Fruit fly (Drosophila melanogaster): ENCODE data around the gene mew.
"Not testable (repeated sequence)": the region's sequence is repeated elsewhere in the genome, so short reads cannot be mapped to it uniquely, and the experiment has no call there.

mew gene

dm6 chrX:13208554-13208953, 49.7 kb downstream of the mew start:
- TF ChIP-seq noc (tag; optimal IDR thresholded peaks at IDR 0.05) = no peak

dm6 chrX:13208075-13208474, 50.2 kb downstream of the mew start:
- TF ChIP-seq noc (tag; optimal IDR thresholded peaks at IDR 0.05) = no peak

- no peak for TF ChIP-seq noc (tag; optimal IDR thresholded peaks at IDR 0.05)
These were observed 53.6 kb downstream of the mew start for dm6 chrX:13204718-13205117.

- no peak for TF ChIP-seq noc (tag; optimal IDR thresholded peaks at IDR 0.05)
These were observed 56.1 kb downstream of the mew start, which contains the start of gene CG44437 for dm6 chrX:13202162-13202561. TSS of gene CG44437 (minus strand) at chrX:13202262.

- TF ChIP-seq noc (tag; optimal IDR thresholded peaks at IDR 0.05) = no peak
These were observed 64.0 kb downstream of the mew start, which contains the start of gene Coq5 for dm6 chrX:13194249-13194648. TSS of gene Coq5 (minus strand) at chrX:13194551.

dm6 chrX:13192239-13192638, 66.1 kb downstream of the mew start:
- no peak for TF ChIP-seq noc (tag; optimal IDR thresholded peaks at IDR 0.05)

dm6 chrX:13191783-13192182, 66.5 kb downstream of the mew start, which contains the start of gene CG12723:
TSS of gene CG12723 (minus strand) at chrX:13191883.
- TF ChIP-seq noc (tag; optimal IDR thresholded peaks at IDR 0.05) = no peak

dm6 chrX:13189032-13189431, 69.3 kb downstream of the mew start, which contains the start of gene Lgr4:
TSS of gene Lgr4 (minus strand) at chrX:13189164.
- no peak for TF ChIP-seq noc (tag; optimal IDR thresholded peaks at IDR 0.05)

dm6 chrX:13184178-13184577, 74.1 kb downstream of the mew start, which contains the start of gene CG32641:
TSS of gene CG32641 (plus strand) at chrX:13184478.
- TF ChIP-seq noc (tag; optimal IDR thresholded peaks at IDR 0.05) = not testable (repeated sequence)

dm6 chrX:13177720-13178119, 80.6 kb downstream of the mew start, which contains the start of gene CG32640:
TSS of gene CG32640 (plus strand) at chrX:13178005.
- TF ChIP-seq noc (tag; optimal IDR thresholded peaks at IDR 0.05) = not testable (repeated sequence)

- TF ChIP-seq noc (tag; optimal IDR thresholded peaks at IDR 0.05) = no peak
These were observed 85.4 kb downstream of the mew start for dm6 chrX:13172865-13173264.
